Fruit fly (Drosophila melanogaster): ENCODE data around the gene CG2924.

Gene CG2924

dm6 chrX:2249763-2250162 is 20.8 kb downstream of the CG2924 start, which contains the start of gene crn (continued):
- no peak for TF ChIP-seq CG13424 (tag; optimal IDR thresholded peaks at IDR 0.05)
- TF ChIP-seq Scr (GFP tag; IDR thresholded peaks at IDR 0.05; ENCODE audit: partially characterized antibody) = peak; percentile 64
- no peak for TF ChIP-seq ewg (GFP tag; optimal IDR thresholded peaks at IDR 0.05)
- TF ChIP-seq CG10366 (GFP tag; IDR thresholded peaks at IDR 0.05) = no peak
- TF ChIP-seq CG11456 (GFP tag; IDR thresholded peaks at IDR 0.05) = no peak
- peak; percentile 40 for TF ChIP-seq stwl (tag; optimal IDR thresholded peaks at IDR 0.05)
- TF ChIP-seq corto (GFP tag; optimal IDR thresholded peaks at IDR 0.05) = no peak
- no peak for TF ChIP-seq Hey (tag; optimal IDR thresholded peaks at IDR 0.05)
- TF ChIP-seq CG3847 (GFP tag; IDR thresholded peaks at IDR 0.05) = no peak
- no peak for TF ChIP-seq Ssrp (tag; optimal IDR thresholded peaks at IDR 0.05)
- no peak for TF ChIP-seq seq (GFP tag; IDR thresholded peaks at IDR 0.05)
- peak; percentile 74 for TF ChIP-seq ato (GFP tag; IDR thresholded peaks at IDR 0.05; ENCODE audit: partially characterized antibody)
- TF ChIP-seq CG4854 (GFP tag; optimal IDR thresholded peaks at IDR 0.05) = no peak
- TF ChIP-seq crp (GFP tag; optimal IDR thresholded peaks at IDR 0.05) = no peak
- TF ChIP-seq GATAe (GFP tag; conservative IDR thresholded peaks at IDR 0.05) = no peak
- peak; percentile 81 for TF ChIP-seq HLH4C (GFP tag; IDR thresholded peaks at IDR 0.05; ENCODE audit: partially characterized antibody)
- no peak for TF ChIP-seq CG12744 (GFP tag; optimal IDR thresholded peaks at IDR 0.05)
- no peak for TF ChIP-seq salm (tag; optimal IDR thresholded peaks at IDR 0.05)
- TF ChIP-seq MBD-R2 (GFP tag; IDR thresholded peaks at IDR 0.05) = peak; percentile 70
- peak; percentile 28 for TF ChIP-seq Dp (GFP tag; optimal IDR thresholded peaks at IDR 0.05)
- TF ChIP-seq inv (GFP tag; IDR thresholded peaks at IDR 0.05; ENCODE audit: partially characterized antibody) = peak; percentile 51; the same call in 1 of the 2 replicates
- no peak for TF ChIP-seq CG6813 (GFP tag; optimal IDR thresholded peaks at IDR 0.05)
- no peak for TF ChIP-seq chm (GFP tag; IDR thresholded peaks at IDR 0.05)
- TF ChIP-seq scrt (GFP tag; optimal IDR thresholded peaks at IDR 0.05) = no peak
- TF ChIP-seq CG17186 (GFP tag; optimal IDR thresholded peaks at IDR 0.05) = peak; percentile 22
- TF ChIP-seq disco-r (GFP tag; optimal IDR thresholded peaks at IDR 0.05) = no peak
- no peak for TF ChIP-seq pfk (GFP tag; optimal IDR thresholded peaks at IDR 0.05)
- no peak for TF ChIP-seq CTCF (GFP tag; optimal IDR thresholded peaks at IDR 0.05)
- no peak for TF ChIP-seq gfzf (GFP tag; optimal IDR thresholded peaks at IDR 0.05)
- TF ChIP-seq CG7271 (tag; optimal IDR thresholded peaks at IDR 0.05) = no peak
- peak; percentile 47 for TF ChIP-seq MESR4 (GFP tag; optimal IDR thresholded peaks at IDR 0.05)
- no peak for TF ChIP-seq tll (GFP tag; optimal IDR thresholded peaks at IDR 0.05)
- no peak for TF ChIP-seq tgo (GFP tag; IDR thresholded peaks at IDR 0.05)
- TF ChIP-seq Bgb (GFP tag; IDR thresholded peaks at IDR 0.05; ENCODE audit: partially characterized antibody) = peak; percentile 58
- TF ChIP-seq CG4820 (GFP tag; optimal IDR thresholded peaks at IDR 0.05) = no peak
- peak; percentile 75 for TF ChIP-seq Dref (GFP tag; IDR thresholded peaks at IDR 0.05)
- TF ChIP-seq E2f2 (GFP tag; IDR thresholded peaks at IDR 0.05) = peak; percentile 34; the same call in 1 of the 2 replicates
- no peak for TF ChIP-seq CG13624 (GFP tag; optimal IDR thresholded peaks at IDR 0.05)
- peak; percentile 44 for TF ChIP-seq CG4617 (GFP tag; optimal IDR thresholded peaks at IDR 0.05; ENCODE audit: borderline replicate concordance)
- peak; percentile 68 for TF ChIP-seq CG7963 (GFP tag; IDR thresholded peaks at IDR 0.05; ENCODE audit: partially characterized antibody)
- peak; percentile 52 for TF ChIP-seq BEAF-32 (GFP tag; optimal IDR thresholded peaks at IDR 0.05)
- TF ChIP-seq slou (GFP tag; optimal IDR thresholded peaks at IDR 0.05) = no peak
- TF ChIP-seq Med (GFP tag) = peak; percentile 17
- TF ChIP-seq CG13287 (GFP tag; IDR thresholded peaks at IDR 0.05; ENCODE audit: partially characterized antibody) = peak; percentile 70
- peak; percentile 62; the same call in 1 of the 2 replicates for TF ChIP-seq amos (GFP tag; IDR thresholded peaks at IDR 0.05; ENCODE audit: partially characterized antibody)
- TF ChIP-seq CG4282 (GFP tag; optimal IDR thresholded peaks at IDR 0.05) = no peak
- TF ChIP-seq hbn (GFP tag; IDR thresholded peaks at IDR 0.05; ENCODE audit: partially characterized antibody) = peak; percentile 49; the same call in 1 of the 2 replicates
- no peak for TF ChIP-seq CG15479 (GFP tag; optimal IDR thresholded peaks at IDR 0.05)
- TF ChIP-seq Hmr (GFP tag; optimal IDR thresholded peaks at IDR 0.05) = no peak

All from whole organism, embryonic.